Worm (Caenorhabditis elegans): ENCODE data around the gene hsd-3.

ce11 chrX:5037673-5038072 is 28.6 kb downstream of the hsd-3 start, which contains the start of gene ZC449.5:
- TF ChIP-seq ceh-40 (GFP tag; IDR thresholded peaks at IDR 0.05) (no peak), F57C9.4 (tag; optimal IDR thresholded peaks at IDR 0.05) (no peak)
